Fruit fly (Drosophila melanogaster) Kc167 (cell line): Measurements from ENCODE around the gene cort.

ENCODE experiments used
- h ChIP-seq: fragments of >200 bp; optimal IDR thresholded peaks from 3 replicates; lab custom pipeline; 2018; ENCODE audit warnings: missing external identifiers
- insv ChIP-seq: fragments of >200 bp; optimal IDR thresholded peaks from 3 replicates; lab custom pipeline; 2018; ENCODE audit warnings: missing external identifiers
- ttk ChIP-seq: sonication (Bioruptor generic); optimal IDR thresholded peaks from 2 replicates; lab custom pipeline; 2017; ENCODE audit warnings: missing external identifiers

DNA sequence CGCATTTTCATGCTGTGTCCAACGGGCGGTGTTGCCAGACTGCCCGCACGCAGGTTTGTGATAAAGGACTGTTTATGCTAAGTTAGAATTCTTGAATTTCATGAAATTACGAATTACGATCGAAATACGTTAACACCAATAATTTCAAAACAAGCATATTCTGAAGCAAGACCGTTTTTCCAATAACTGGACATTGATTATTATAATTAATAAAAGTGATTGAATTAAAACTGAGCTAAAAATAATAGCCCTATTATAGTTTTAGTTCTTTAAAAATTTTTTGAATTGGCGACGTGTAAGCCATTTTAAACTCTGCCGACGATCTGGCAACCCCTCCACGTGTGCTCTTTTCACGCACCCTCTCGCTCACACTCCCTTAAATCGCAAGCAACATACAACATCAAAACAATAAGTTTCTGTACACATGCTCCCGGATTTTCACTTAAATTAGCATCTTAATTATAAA is 28.2 kb downstream of the cort start:
- TF ChIP-seq h (lab: Kevin White, UChicago) (no peak), insv (lab: Kevin White, UChicago) (no peak), ttk (lab: Kevin White, UChicago) (no peak)
